Fruit fly (Drosophila melanogaster) whole organism, embryonic: ENCODE results near the gene eys.

ENCODE experiments used
- CG17328 ChIP-seq: fragments of 200-800 bp; sonication (Bioruptor generic); IDR thresholded peaks from 2 replicates; pipeline ENCODE4 v1.3.6; 2022; ENCODE audit warnings: missing biosample characterization, missing genetic modification characterization
- CG1832 ChIP-seq: fragments of 200-800 bp; sonication (Bioruptor generic); optimal IDR thresholded peaks from 2 replicates; lab custom pipeline; 2017; ENCODE audit warnings: missing biosample characterization, mild to moderate bottlenecking, missing genetic modification characterization, inconsistent platforms
- CG6791 ChIP-seq: fragments of 200-800 bp; sonication (Bioruptor generic); IDR thresholded peaks from 3 replicates; pipeline ENCODE4 v1.3.6; 2022; ENCODE audit warnings: missing biosample characterization, missing genetic modification characterization; ENCODE audit not compliant: partially characterized antibody
- CG7556 ChIP-seq: fragments of 200-800 bp; sonication (Bioruptor generic); optimal IDR thresholded peaks from 2 replicates; lab custom pipeline; 2017; ENCODE audit warnings: missing biosample characterization, mild to moderate bottlenecking, missing genetic modification characterization
- Hr39 ChIP-seq: fragments of >200 bp; optimal IDR thresholded peaks from 2 replicates; lab custom pipeline; 2017
- Sox102F ChIP-seq: fragments of 200-800 bp; sonication (Bioruptor generic); optimal IDR thresholded peaks from 2 replicates; lab custom pipeline; 2018; ENCODE audit warnings: missing biosample characterization, mild to moderate bottlenecking, missing genetic modification characterization, moderate library complexity
- ab ChIP-seq: fragments of 200-800 bp; sonication (Bioruptor generic); optimal IDR thresholded peaks from 2 replicates; lab custom pipeline; 2016; ENCODE audit warnings: missing biosample characterization, missing genetic modification characterization
- dysf ChIP-seq: fragments of 200-800 bp; sonication (Bioruptor generic); IDR thresholded peaks from 3 replicates; pipeline ENCODE4 v1.3.6; 2022; ENCODE audit warnings: missing biosample characterization, missing genetic modification characterization
- her ChIP-seq: fragments of 200-800 bp; sonication (Bioruptor generic); optimal IDR thresholded peaks from 2 replicates; lab custom pipeline; 2016; ENCODE audit warnings: missing biosample characterization, missing genetic modification characterization
- row ChIP-seq: fragments of 200-800 bp; sonication (Bioruptor generic); IDR thresholded peaks from 3 replicates; pipeline ENCODE4 v1.3.6; 2022; ENCODE audit warnings: missing biosample characterization, missing genetic modification characterization

The eys gene

dm6 chr2L:2402194-2402593, 90.7 kb downstream of the eys start (continued):
- TF ChIP-seq row (GFP tag; lab: Robert Waterston, UW) (peak; percentile 48; the same call in 2 of the 3 replicates), CG1832 (GFP tag; lab: Kevin White, UChicago) (no peak), Sox102F (GFP tag; lab: Kevin White, UChicago) (peak; percentile 31), CG17328 (GFP tag; lab: Robert Waterston, UW) (peak; percentile 46; the same call in 1 of the 2 replicates), CG6791 (GFP tag; lab: Robert Waterston, UW) (no peak), her (GFP tag; lab: Kevin White, UChicago) (no peak), ab (GFP tag; lab: Kevin White, UChicago) (no peak), dysf (peak; percentile 22; the same call in 1 of the 3 replicates)

dm6 chr2L:2404631-2405030, 93.2 kb downstream of the eys start:
- TF ChIP-seq CG7556 (GFP tag; lab: Kevin White, UChicago) (no peak), Hr39 (lab: Kevin White, UChicago) (peak; percentile 66)
